Fruit fly (Drosophila melanogaster) whole organism, embryonic: Measurements from ENCODE around the gene CG13700.
A peak's percentile ranks its signal among the peaks of the same experiment; 100 is the strongest.

Experiments
- CG10209 ChIP-seq: fragments of 200-800 bp; sonication (Bioruptor generic); optimal IDR thresholded peaks from 3 replicates; lab custom pipeline; 2017; ENCODE audit warnings: missing biosample characterization, mild to moderate bottlenecking, missing genetic modification characterization, missing genetic modification reagents
- CG1024 ChIP-seq: fragments of 200-800 bp; sonication (Bioruptor generic); IDR thresholded peaks from 2 replicates; pipeline ENCODE4 v1.3.6; 2022; ENCODE audit warnings: missing biosample characterization, missing genetic modification characterization
- CG10462 ChIP-seq: fragments of 200-800 bp; sonication (Bioruptor generic); optimal IDR thresholded peaks from 2 replicates; lab custom pipeline; 2016; ENCODE audit warnings: missing biosample characterization, missing genetic modification characterization
- CG10979 ChIP-seq: fragments of 200-800 bp; sonication (Bioruptor generic); optimal IDR thresholded peaks from 2 replicates; lab custom pipeline; 2018; ENCODE audit warnings: missing biosample characterization, mild to moderate bottlenecking, missing genetic modification characterization, moderate library complexity
- CG12391 ChIP-seq: fragments of 200-800 bp; sonication (Bioruptor generic); optimal IDR thresholded peaks from 3 replicates; lab custom pipeline; 2018; ENCODE audit warnings: missing biosample characterization, mild to moderate bottlenecking, missing genetic modification characterization, moderate library complexity
- CG13123 ChIP-seq: fragments of 200-800 bp; sonication (Bioruptor generic); optimal IDR thresholded peaks from 2 replicates; lab custom pipeline; 2016; ENCODE audit warnings: missing biosample characterization, missing genetic modification characterization
- CG14667 ChIP-seq: fragments of 200-800 bp; sonication (Bioruptor generic); IDR thresholded peaks from 2 replicates; pipeline ENCODE4 v1.3.6; 2022; ENCODE audit warnings: missing biosample characterization, missing genetic modification characterization
- CG14710 ChIP-seq: fragments of 200-800 bp; sonication (Bioruptor generic); optimal IDR thresholded peaks from 3 replicates; lab custom pipeline; 2019; ENCODE audit warnings: missing biosample characterization, mild to moderate bottlenecking, missing genetic modification characterization, moderate library complexity
- CG15073 ChIP-seq: fragments of 200-800 bp; sonication (Bioruptor generic); optimal IDR thresholded peaks from 2 replicates; lab custom pipeline; 2016; ENCODE audit warnings: missing biosample characterization, missing genetic modification characterization
- CG2889 ChIP-seq: fragments of 200-800 bp; sonication (Bioruptor generic); IDR thresholded peaks from 3 replicates; pipeline ENCODE4 v1.3.6; 2022; ENCODE audit warnings: missing biosample characterization, missing genetic modification characterization
- CG31441 ChIP-seq: fragments of 200-800 bp; sonication (Bioruptor generic); IDR thresholded peaks from 2 replicates; pipeline ENCODE4 v1.3.6; 2022; ENCODE audit warnings: missing biosample characterization, missing genetic modification characterization
- CG3281 ChIP-seq: fragments of 200-800 bp; sonication (Bioruptor generic); optimal IDR thresholded peaks from 3 replicates; lab custom pipeline; 2017; ENCODE audit warnings: missing biosample characterization, mild to moderate bottlenecking, missing genetic modification characterization
- CG4820 ChIP-seq: fragments of 200-800 bp; sonication (Bioruptor generic); optimal IDR thresholded peaks from 3 replicates; lab custom pipeline; 2016; ENCODE audit warnings: missing biosample characterization, missing genetic modification characterization
- CG6254 ChIP-seq: fragments of 200-800 bp; sonication (Bioruptor generic); optimal IDR thresholded peaks from 3 replicates; lab custom pipeline; 2017; ENCODE audit warnings: mild to moderate bottlenecking, missing biosample characterization, missing genetic modification reagents, missing genetic modification characterization
- CG6813 ChIP-seq: fragments of 200-800 bp; sonication (Bioruptor generic); optimal IDR thresholded peaks from 2 replicates; lab custom pipeline; 2017; ENCODE audit warnings: missing biosample characterization, missing genetic modification characterization, mild to moderate bottlenecking, moderate library complexity, missing genetic modification reagents
- CG8765 ChIP-seq: fragments of 200-800 bp; sonication (Bioruptor generic); IDR thresholded peaks from 2 replicates; pipeline ENCODE4 v1.3.6; 2022; ENCODE audit warnings: missing biosample characterization, missing genetic modification characterization
- CG8924 ChIP-seq: fragments of 200-800 bp; optimal IDR thresholded peaks from 3 replicates; lab custom pipeline; 2019; ENCODE audit warnings: missing biosample characterization, mild to moderate bottlenecking, missing genetic modification characterization, moderate library complexity
- CG8944 ChIP-seq: fragments of 200-800 bp; sonication (Bioruptor generic); optimal IDR thresholded peaks from 3 replicates; lab custom pipeline; 2016; ENCODE audit warnings: missing biosample characterization, missing genetic modification characterization
- CG9215 ChIP-seq: fragments of 200-800 bp; sonication (Bioruptor generic); IDR thresholded peaks from 2 replicates; pipeline ENCODE4 v1.3.6; 2022; ENCODE audit warnings: missing biosample characterization, missing genetic modification characterization
- CG9727 ChIP-seq: fragments of 200-800 bp; sonication (Bioruptor generic); optimal IDR thresholded peaks from 3 replicates; lab custom pipeline; 2017; ENCODE audit warnings: missing biosample characterization, mild to moderate bottlenecking, missing genetic modification characterization
- D ChIP-seq, 2 experiments: fragments of 200-800 bp in 1 of 2; fragments of >200 bp in 1 of 2; sonication (Bioruptor generic) in 1 of 2; optimal IDR thresholded peaks; 2 replicates in 1 of 2; 3 replicates in 1 of 2; lab custom pipeline; 2017; ENCODE audit warnings: mild to moderate bottlenecking in 1 of 2, missing biosample characterization in 1 of 2, missing genetic modification characterization in 1 of 2, missing genetic modification reagents in 1 of 2
- Dref ChIP-seq: fragments of 200-800 bp; sonication (Bioruptor generic); IDR thresholded peaks from 2 replicates; pipeline ENCODE4 v1.3.6; 2022; ENCODE audit warnings: missing biosample characterization, missing genetic modification characterization
- HLH3B ChIP-seq: fragments of 200-800 bp; sonication (Bioruptor generic); IDR thresholded peaks from 2 replicates; pipeline ENCODE4 v1.3.6; 2022; ENCODE audit warnings: missing biosample characterization, missing genetic modification characterization
- HLH54F ChIP-seq: fragments of 200-800 bp; sonication (Bioruptor generic); optimal IDR thresholded peaks from 3 replicates; lab custom pipeline; 2016; ENCODE audit warnings: missing biosample characterization, missing genetic modification characterization
- Hr3 ChIP-seq: fragments of 200-800 bp; sonication (Bioruptor generic); optimal IDR thresholded peaks from 3 replicates; lab custom pipeline; 2016; ENCODE audit warnings: missing biosample characterization, missing genetic modification characterization
- Lpt ChIP-seq: fragments of >200 bp; optimal IDR thresholded peaks from 2 replicates; lab custom pipeline; 2018; ENCODE audit warnings: missing biosample characterization, missing genetic modification characterization
- Rx ChIP-seq: fragments of 200-800 bp; sonication (Bioruptor generic); IDR thresholded peaks from 2 replicates; pipeline ENCODE4 v1.3.6; 2022; ENCODE audit warnings: missing biosample characterization, missing genetic modification characterization
- Side ChIP-seq: fragments of 200-800 bp; sonication (Bioruptor generic); optimal IDR thresholded peaks from 2 replicates; lab custom pipeline; 2016; ENCODE audit warnings: missing biosample characterization, missing genetic modification characterization
- Ssrp ChIP-seq: fragments of 200-800 bp; sonication (Bioruptor generic); optimal IDR thresholded peaks from 2 replicates; lab custom pipeline; 2018; ENCODE audit warnings: missing biosample characterization, mild to moderate bottlenecking, missing genetic modification characterization, moderate library complexity
- Stat92E ChIP-seq, 3 experiments: fragments of >200 bp in 2 of 3; fragments of 200-800 bp in 1 of 3; sonication (Bioruptor generic) in 1 of 3; optimal IDR thresholded peaks; 2 replicates each; lab custom pipeline; 2017 to 2019; ENCODE audit warnings: missing biosample characterization in 3 of 3, missing genetic modification characterization in 3 of 3, mild to moderate bottlenecking in 1 of 3, moderate library complexity in 1 of 3
- ap ChIP-seq: fragments of 200-800 bp; sonication (Bioruptor generic); IDR thresholded peaks from 2 replicates; pipeline ENCODE4 v1.3.6; 2022; ENCODE audit warnings: missing biosample characterization, missing genetic modification characterization
- ara ChIP-seq: fragments of 200-800 bp; sonication (Bioruptor generic); IDR thresholded peaks from 2 replicates; pipeline ENCODE4 v1.3.6; 2022; ENCODE audit warnings: missing biosample characterization, missing genetic modification characterization
- bbx ChIP-seq: fragments of 200-800 bp; sonication (Bioruptor generic); IDR thresholded peaks from 2 replicates; pipeline ENCODE4 v1.3.6; 2022; ENCODE audit warnings: missing biosample characterization, missing genetic modification characterization; ENCODE audit not compliant: partially characterized antibody
- br ChIP-seq: fragments of >200 bp; optimal IDR thresholded peaks from 2 replicates; lab custom pipeline; 2017
- chn ChIP-seq: fragments of 200-800 bp; sonication (Bioruptor generic); optimal IDR thresholded peaks from 2 replicates; lab custom pipeline; 2016; ENCODE audit warnings: missing biosample characterization, missing genetic modification characterization
- cwo ChIP-seq: fragments of 200-800 bp; sonication (Bioruptor generic); optimal IDR thresholded peaks from 3 replicates; lab custom pipeline; 2017; ENCODE audit warnings: missing biosample characterization, missing genetic modification characterization, mild to moderate bottlenecking, moderate library complexity, missing genetic modification reagents
- eyg ChIP-seq: fragments of 200-800 bp; sonication (Bioruptor generic); optimal IDR thresholded peaks from 3 replicates; lab custom pipeline; 2016; ENCODE audit warnings: missing biosample characterization, missing genetic modification characterization
- fd96Cb ChIP-seq: fragments of 200-800 bp; sonication (Bioruptor generic); optimal IDR thresholded peaks from 2 replicates; lab custom pipeline; 2018; ENCODE audit warnings: missing biosample characterization, mild to moderate bottlenecking, missing genetic modification characterization, moderate library complexity
- gcm ChIP-seq: fragments of 200-800 bp; sonication (Bioruptor generic); optimal IDR thresholded peaks from 2 replicates; lab custom pipeline; 2019; ENCODE audit warnings: missing biosample characterization, mild to moderate bottlenecking, missing genetic modification characterization, moderate library complexity
- h ChIP-seq: fragments of >200 bp; optimal IDR thresholded peaks from 2 replicates; lab custom pipeline; 2017
- mirr ChIP-seq: fragments of 200-800 bp; sonication (Bioruptor generic); optimal IDR thresholded peaks from 3 replicates; lab custom pipeline; 2018; ENCODE audit warnings: missing biosample characterization, mild to moderate bottlenecking, missing genetic modification characterization
- odd ChIP-seq: fragments of 200-800 bp; sonication (Bioruptor generic); optimal IDR thresholded peaks from 2 replicates; lab custom pipeline; 2017; ENCODE audit warnings: missing biosample characterization, mild to moderate bottlenecking, missing genetic modification characterization
- pho ChIP-seq: fragments of 200-800 bp; sonication (Bioruptor generic); optimal IDR thresholded peaks from 2 replicates; lab custom pipeline; 2016; ENCODE audit warnings: missing biosample characterization, missing genetic modification characterization
- phol ChIP-seq: fragments of 200-800 bp; sonication (Bioruptor generic); optimal IDR thresholded peaks from 3 replicates; lab custom pipeline; 2018; ENCODE audit warnings: missing biosample characterization, mild to moderate bottlenecking, missing genetic modification characterization, moderate library complexity
- prd ChIP-seq, 3 experiments: fragments of >200 bp in 2 of 3; fragments of 200-800 bp in 1 of 3; sonication (Bioruptor generic) in 1 of 3; optimal IDR thresholded peaks in 2 of 3; IDR thresholded peaks in 1 of 3; 2 replicates in 2 of 3; 3 replicates in 1 of 3; pipeline versions ENCODE4 v1.3.6 to Lab custom; 2017 to 2022; ENCODE audit warnings: missing biosample characterization in 1 of 3, missing genetic modification characterization in 1 of 3
- sens ChIP-seq: fragments of 200-800 bp; sonication (Bioruptor generic); peaks from one replicate; lab custom pipeline; 2016; ENCODE audit warnings: missing biosample characterization, missing genetic modification characterization
- tgo ChIP-seq: fragments of 200-800 bp; sonication (Bioruptor generic); IDR thresholded peaks from 3 replicates; pipeline ENCODE4 v1.3.6; 2022; ENCODE audit warnings: missing biosample characterization, missing genetic modification characterization
- tio ChIP-seq: fragments of 200-800 bp; sonication (Bioruptor generic); optimal IDR thresholded peaks from 2 replicates; lab custom pipeline; 2017; ENCODE audit warnings: missing biosample characterization, missing genetic modification characterization, inconsistent platforms
- vvl ChIP-seq: fragments of 200-800 bp; sonication (Bioruptor generic); IDR thresholded peaks from 2 replicates; pipeline ENCODE4 v1.3.6; 2022; ENCODE audit warnings: missing biosample characterization, missing genetic modification characterization

The CG13700 gene

DNA sequence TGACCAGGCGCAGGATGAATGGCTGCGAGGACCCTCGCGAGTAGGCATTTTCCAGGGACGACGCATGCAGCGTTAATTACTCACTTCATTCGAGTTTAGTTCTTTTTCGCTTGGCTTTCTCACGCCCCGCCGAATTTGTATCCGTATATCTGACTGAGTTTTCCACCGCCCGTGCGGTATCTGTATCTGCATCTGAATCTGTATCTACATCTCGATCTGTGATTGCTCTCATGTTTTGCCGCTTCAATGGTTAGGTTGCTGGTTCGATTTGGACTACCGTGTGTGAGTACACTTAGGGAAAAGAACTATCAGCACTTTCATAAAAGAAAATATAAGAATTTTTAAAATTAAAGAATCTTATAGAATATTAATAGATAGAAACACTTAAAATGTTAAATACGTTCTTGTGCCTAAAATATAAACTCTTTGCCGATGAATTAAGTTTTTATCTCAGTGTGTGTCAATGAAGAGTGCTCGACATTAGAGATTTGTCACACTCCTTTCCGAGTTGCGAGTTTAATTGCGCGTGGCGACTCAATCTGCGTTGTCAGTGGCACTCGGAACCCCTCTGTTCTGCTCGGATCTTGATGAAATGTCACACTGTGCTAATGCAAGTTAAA, 48.1 kb upstream of the CG13700 start (continued):
- TF ChIP-seq CG10209 (GFP tag; lab: Kevin White, UChicago) (peak; percentile 37), CG6254 (GFP tag; lab: Kevin White, UChicago) (peak; percentile 35), pho (GFP tag; lab: Kevin White, UChicago) (no peak), CG12391 (tag; lab: Kevin White, UChicago) (peak; percentile 74), h (no peak), D (optimal IDR thresholded peaks at IDR 0.05; lab: Kevin White, UChicago) (no peak), D (GFP tag; optimal IDR thresholded peaks at IDR 0.05; lab: Kevin White, UChicago) (peak; percentile 32), CG14667 (GFP tag; lab: Robert Waterston, UW) (no peak), Lpt (GFP tag; lab: Kevin White, UChicago) (no peak), br (lab: Kevin White, UChicago) (no peak), CG10979 (tag; lab: Kevin White, UChicago) (peak; percentile 76), eyg (GFP tag; lab: Kevin White, UChicago) (no peak), tgo (GFP tag; lab: Robert Waterston, UW) (peak; percentile 33; the same call in 1 of the 3 replicates), CG15073 (GFP tag; lab: Kevin White, UChicago) (peak; percentile 20), Side (no peak), tio (peak; percentile 12), Hr3 (GFP tag; lab: Kevin White, UChicago) (peak; percentile 19), prd (optimal IDR thresholded peaks at IDR 0.05; lab: Kevin White, UChicago) (no peak), prd (GFP tag; IDR thresholded peaks at IDR 0.05; lab: Robert Waterston, UW) (peak; percentile 91), CG14710 (tag; lab: Kevin White, UChicago) (peak; percentile 64), CG9215 (GFP tag; lab: Robert Waterston, UW) (no peak), CG3281 (GFP tag; lab: Kevin White, UChicago) (no peak), Ssrp (tag; lab: Kevin White, UChicago) (peak; percentile 61), ara (peak; percentile 79), CG2889 (GFP tag; lab: Robert Waterston, UW) (no peak), CG1024 (GFP tag; lab: Robert Waterston, UW) (peak; percentile 37; the same call in 1 of the 2 replicates), sens (GFP tag; lab: Kevin White, UChicago) (peak; percentile 75), HLH54F (no peak), ap (peak; percentile 3; the same call in 1 of the 2 replicates), CG9727 (GFP tag; lab: Kevin White, UChicago) (peak; percentile 81), Rx (GFP tag; lab: Robert Waterston, UW) (0 out of 2 replicates have a peak, but pooled peaks have one; percentile 27), mirr (GFP tag; lab: Kevin White, UChicago) (no peak), odd (GFP tag; lab: Kevin White, UChicago) (peak; percentile 31), CG13123 (GFP tag; lab: Kevin White, UChicago) (peak; percentile 4), CG10462 (peak; percentile 13), CG4820 (GFP tag; lab: Kevin White, UChicago) (peak; percentile 49), bbx (GFP tag; lab: Robert Waterston, UW) (no peak), chn (peak; percentile 26), CG8924 (tag; lab: Kevin White, UChicago) (peak; percentile 59), fd96Cb (tag; lab: Kevin White, UChicago) (peak; percentile 42), Stat92E (GFP tag; optimal IDR thresholded peaks at IDR 0.05; lab: Kevin White, UChicago) (peak in 1 of 3 experiments; percentile 15), gcm (GFP tag; lab: Kevin White, UChicago) (peak; percentile 55), HLH3B (0 out of 2 replicates have a peak, but pooled peaks have one; percentile 24), Dref (GFP tag; lab: Robert Waterston, UW) (no peak), CG31441 (peak; percentile 35; the same call in 1 of the 2 replicates), phol (tag; lab: Kevin White, UChicago) (peak; percentile 60), CG8765 (GFP tag; lab: Robert Waterston, UW) (peak; percentile 43; the same call in 1 of the 2 replicates), CG8944 (GFP tag; lab: Kevin White, UChicago) (no peak), CG6813 (peak; percentile 36), vvl (GFP tag; lab: Robert Waterston, UW) (0 out of 2 replicates have a peak, but pooled peaks have one; percentile 15), cwo (no peak)
